Worm (Caenorhabditis elegans): ENCODE results near the gene gst-40.

- TF ChIP-seq W03F9.2 (tag; optimal IDR thresholded peaks at IDR 0.05) (no peak), him-1 (tag; optimal IDR thresholded peaks at IDR 0.05) (no peak)
These were observed 8.0 kb downstream of the gst-40 start, which contains the start of gene F56B3.2 for ce11 chrIV:768312-768711.

Data from whole organism, L4/young adult.